Fruit fly (Drosophila melanogaster) whole organism, embryonic: ENCODE results near the gene Lcp65Ae.
A peak's percentile ranks its signal among the peaks of the same experiment; 100 is the strongest.

Experiments
- B-H2 ChIP-seq: fragments of 200-800 bp; sonication (Bioruptor generic); optimal IDR thresholded peaks from 2 replicates; lab custom pipeline; 2018; ENCODE audit warnings: missing biosample characterization, mild to moderate bottlenecking, missing genetic modification characterization
- CG10565 ChIP-seq: fragments of 200-800 bp; sonication (Bioruptor generic); optimal IDR thresholded peaks from 3 replicates; lab custom pipeline; 2016; ENCODE audit warnings: missing biosample characterization, mild to moderate bottlenecking, missing genetic modification characterization
- CG11247 ChIP-seq: fragments of 200-800 bp; sonication (Bioruptor generic); IDR thresholded peaks from 2 replicates; pipeline ENCODE4 v1.3.6; 2022; ENCODE audit warnings: missing biosample characterization, missing genetic modification characterization
- CG12155 ChIP-seq: fragments of 200-800 bp; sonication (Bioruptor generic); optimal IDR thresholded peaks from 3 replicates; lab custom pipeline; 2016; ENCODE audit warnings: missing biosample characterization, missing genetic modification characterization
- CG12236 ChIP-seq: fragments of 200-800 bp; sonication (Bioruptor generic); optimal IDR thresholded peaks from 2 replicates; lab custom pipeline; 2016; ENCODE audit warnings: missing biosample characterization, missing genetic modification characterization
- CG13424 ChIP-seq: fragments of 200-800 bp; sonication (Bioruptor generic); optimal IDR thresholded peaks from 2 replicates; lab custom pipeline; 2019; ENCODE audit warnings: missing biosample characterization, mild to moderate bottlenecking, missing genetic modification characterization, moderate library complexity
- CG13894 ChIP-seq: fragments of 200-800 bp; sonication (Bioruptor generic); optimal IDR thresholded peaks from 3 replicates; lab custom pipeline; 2018; ENCODE audit warnings: missing biosample characterization, mild to moderate bottlenecking, missing genetic modification characterization, moderate library complexity
- CG1602 ChIP-seq: fragments of 200-800 bp; sonication (Bioruptor generic); optimal IDR thresholded peaks from 3 replicates; lab custom pipeline; 2016; ENCODE audit warnings: missing biosample characterization, missing genetic modification characterization
- CG17328 ChIP-seq: fragments of 200-800 bp; sonication (Bioruptor generic); IDR thresholded peaks from 2 replicates; pipeline ENCODE4 v1.3.6; 2022; ENCODE audit warnings: missing biosample characterization, missing genetic modification characterization
- CG17361 ChIP-seq: fragments of 200-800 bp; sonication (Bioruptor generic); IDR thresholded peaks from 3 replicates; pipeline ENCODE4 v1.3.6; 2022; ENCODE audit warnings: missing biosample characterization, missing genetic modification characterization
- CG17829 ChIP-seq: fragments of 200-800 bp; optimal IDR thresholded peaks from 2 replicates; lab custom pipeline; 2019; ENCODE audit warnings: missing biosample characterization, mild to moderate bottlenecking, missing genetic modification characterization, moderate library complexity
- CG18764 ChIP-seq: fragments of 200-800 bp; sonication (Bioruptor generic); optimal IDR thresholded peaks from 3 replicates; lab custom pipeline; 2016; ENCODE audit warnings: missing biosample characterization, missing genetic modification characterization
- CG33557 ChIP-seq: fragments of 200-800 bp; sonication (Bioruptor generic); optimal IDR thresholded peaks from 2 replicates; lab custom pipeline; 2019; ENCODE audit warnings: missing biosample characterization, mild to moderate bottlenecking, missing genetic modification characterization, moderate library complexity
- CG34376 ChIP-seq: fragments of 200-800 bp; sonication (Bioruptor generic); optimal IDR thresholded peaks from 2 replicates; lab custom pipeline; 2018; ENCODE audit warnings: missing biosample characterization, mild to moderate bottlenecking, missing genetic modification characterization
- CHES-1-like ChIP-seq: fragments of 200-800 bp; sonication (Bioruptor generic); optimal IDR thresholded peaks from 2 replicates; lab custom pipeline; 2016; ENCODE audit warnings: missing biosample characterization, missing genetic modification characterization
- CkIIα-i1 ChIP-seq: fragments of 200-800 bp; sonication (Bioruptor generic); IDR thresholded peaks from 2 replicates; pipeline ENCODE4 v1.3.6; 2022; ENCODE audit warnings: missing biosample characterization, missing genetic modification characterization
- D19B ChIP-seq: fragments of 200-800 bp; sonication (Bioruptor generic); optimal IDR thresholded peaks from 2 replicates; lab custom pipeline; 2017; ENCODE audit warnings: missing biosample characterization, mild to moderate bottlenecking, missing genetic modification characterization
- Dref ChIP-seq: fragments of 200-800 bp; sonication (Bioruptor generic); IDR thresholded peaks from 2 replicates; pipeline ENCODE4 v1.3.6; 2022; ENCODE audit warnings: missing biosample characterization, missing genetic modification characterization
- E2f2 ChIP-seq: fragments of 200-800 bp; sonication (Bioruptor generic); IDR thresholded peaks from 2 replicates; pipeline ENCODE4 v1.3.6; 2022; ENCODE audit warnings: missing biosample characterization, missing genetic modification characterization
- HmgZ ChIP-seq: fragments of 200-800 bp; sonication (Bioruptor generic); optimal IDR thresholded peaks from 2 replicates; lab custom pipeline; 2018; ENCODE audit warnings: missing biosample characterization, mild to moderate bottlenecking, missing genetic modification characterization
- Hr3 ChIP-seq: fragments of 200-800 bp; sonication (Bioruptor generic); optimal IDR thresholded peaks from 3 replicates; lab custom pipeline; 2016; ENCODE audit warnings: missing biosample characterization, missing genetic modification characterization
- Lpt ChIP-seq: fragments of >200 bp; optimal IDR thresholded peaks from 2 replicates; lab custom pipeline; 2018; ENCODE audit warnings: missing biosample characterization, missing genetic modification characterization
- Mrtf ChIP-seq: fragments of 200-800 bp; sonication (Bioruptor generic); IDR thresholded peaks from 3 replicates; pipeline ENCODE4 v1.3.6; 2022; ENCODE audit warnings: missing biosample characterization, missing genetic modification characterization
- Nf-YB ChIP-seq: fragments of 200-800 bp; sonication (Bioruptor generic); optimal IDR thresholded peaks from 3 replicates; lab custom pipeline; 2019; ENCODE audit warnings: missing biosample characterization, mild to moderate bottlenecking, missing genetic modification characterization, moderate library complexity
- Oli ChIP-seq: fragments of 200-800 bp; sonication (Bioruptor generic); optimal IDR thresholded peaks from 2 replicates; lab custom pipeline; 2018; ENCODE audit warnings: missing biosample characterization, mild to moderate bottlenecking, missing genetic modification characterization, moderate library complexity
- Six4 ChIP-seq: fragments of 200-800 bp; sonication (Bioruptor generic); optimal IDR thresholded peaks from 2 replicates; lab custom pipeline; 2016; ENCODE audit warnings: missing biosample characterization, missing genetic modification characterization
- Sox100B ChIP-seq: fragments of 200-800 bp; sonication (Bioruptor generic); optimal IDR thresholded peaks from 3 replicates; lab custom pipeline; 2018; ENCODE audit warnings: missing biosample characterization, mild to moderate bottlenecking, missing genetic modification characterization
- Sry-β ChIP-seq: fragments of 200-800 bp; sonication (Bioruptor generic); optimal IDR thresholded peaks from 2 replicates; lab custom pipeline; 2018; ENCODE audit warnings: missing biosample characterization, mild to moderate bottlenecking, missing genetic modification characterization, moderate library complexity
- Xrp1 ChIP-seq: fragments of 200-800 bp; sonication (Bioruptor generic); IDR thresholded peaks from 2 replicates; pipeline ENCODE4 v1.3.6; 2022; ENCODE audit warnings: missing biosample characterization, missing genetic modification characterization
- chm ChIP-seq: fragments of 200-800 bp; sonication (Bioruptor generic); IDR thresholded peaks from 2 replicates; pipeline ENCODE4 v1.3.6; 2022; ENCODE audit warnings: missing biosample characterization, missing genetic modification characterization
- dmrt99B ChIP-seq: fragments of 200-800 bp; sonication (Bioruptor generic); optimal IDR thresholded peaks from 2 replicates; lab custom pipeline; 2018; ENCODE audit warnings: missing biosample characterization, mild to moderate bottlenecking, missing genetic modification characterization, moderate library complexity
- insv ChIP-seq, 2 experiments: fragments of 200-800 bp; sonication (Bioruptor generic); optimal IDR thresholded peaks; 3 replicates each; lab custom pipeline; 2016 to 2018; ENCODE audit warnings: missing biosample characterization in 2 of 2, missing genetic modification characterization in 2 of 2
- klu ChIP-seq: fragments of 200-800 bp; sonication (Bioruptor generic); IDR thresholded peaks from 2 replicates; pipeline ENCODE4 v1.3.6; 2022; ENCODE audit warnings: missing biosample characterization, missing genetic modification characterization
- kni ChIP-seq: fragments of 200-800 bp; sonication (Bioruptor generic); optimal IDR thresholded peaks from 3 replicates; lab custom pipeline; 2017; ENCODE audit warnings: mild to moderate bottlenecking, missing biosample characterization, missing genetic modification reagents, missing genetic modification characterization
- maf-S ChIP-seq: fragments of 200-800 bp; sonication (Bioruptor generic); optimal IDR thresholded peaks from 2 replicates; lab custom pipeline; 2016; ENCODE audit warnings: missing biosample characterization, missing genetic modification characterization
- nau ChIP-seq: fragments of 200-800 bp; sonication (Bioruptor generic); optimal IDR thresholded peaks from 3 replicates; lab custom pipeline; 2017; ENCODE audit warnings: missing biosample characterization, mild to moderate bottlenecking, missing genetic modification characterization, missing genetic modification reagents
- nerfin-2 ChIP-seq: fragments of 200-800 bp; sonication (Bioruptor generic); IDR thresholded peaks from 2 replicates; pipeline ENCODE4 v1.3.6; 2022; ENCODE audit warnings: missing biosample characterization, missing genetic modification characterization; ENCODE audit not compliant: partially characterized antibody
- nom ChIP-seq: fragments of 200-800 bp; sonication (Bioruptor generic); optimal IDR thresholded peaks from 2 replicates; lab custom pipeline; 2017; ENCODE audit warnings: missing biosample characterization, missing genetic modification characterization, mild to moderate bottlenecking, moderate library complexity, missing genetic modification reagents
- org-1 ChIP-seq: fragments of 200-800 bp; sonication (Bioruptor generic); optimal IDR thresholded peaks from 2 replicates; lab custom pipeline; 2017; ENCODE audit warnings: missing biosample characterization, missing genetic modification characterization
- p53 ChIP-seq: fragments of 200-800 bp; sonication (Bioruptor generic); optimal IDR thresholded peaks from 2 replicates; lab custom pipeline; 2016; ENCODE audit warnings: missing biosample characterization, missing genetic modification characterization
- pita ChIP-seq: fragments of 200-800 bp; sonication (Bioruptor generic); optimal IDR thresholded peaks from 2 replicates; lab custom pipeline; 2017; ENCODE audit warnings: missing biosample characterization, mild to moderate bottlenecking, missing genetic modification characterization
- pzg ChIP-seq: fragments of 200-800 bp; sonication (Bioruptor generic); optimal IDR thresholded peaks from 3 replicates; lab custom pipeline; 2018; ENCODE audit warnings: missing biosample characterization, mild to moderate bottlenecking, missing genetic modification characterization, moderate library complexity
- shn ChIP-seq: fragments of 200-800 bp; sonication (Bioruptor generic); optimal IDR thresholded peaks from 3 replicates; lab custom pipeline; 2016; ENCODE audit warnings: missing biosample characterization, missing genetic modification characterization
- slbo ChIP-seq: fragments of 200-800 bp; sonication (Bioruptor generic); IDR thresholded peaks from 2 replicates; pipeline ENCODE4 v1.3.6; 2022; ENCODE audit warnings: missing biosample characterization, missing genetic modification characterization
- stc ChIP-seq: fragments of 200-800 bp; sonication (Bioruptor generic); IDR thresholded peaks from 2 replicates; pipeline ENCODE4 v1.3.6; 2022; ENCODE audit warnings: missing biosample characterization, missing genetic modification characterization
- tap ChIP-seq: fragments of 200-800 bp; optimal IDR thresholded peaks from 3 replicates; lab custom pipeline; 2019; ENCODE audit warnings: missing biosample characterization, mild to moderate bottlenecking, missing genetic modification characterization, moderate library complexity
- tll ChIP-seq, 2 experiments: fragments of 200-800 bp in 1 of 2; fragments of >200 bp in 1 of 2; sonication (Bioruptor generic) in 1 of 2; optimal IDR thresholded peaks; 2 replicates each; lab custom pipeline; 2017 to 2019; ENCODE audit warnings: missing biosample characterization in 2 of 2, missing genetic modification characterization in 2 of 2, mild to moderate bottlenecking in 1 of 2, moderate library complexity in 1 of 2
- usp ChIP-seq: fragments of >200 bp; optimal IDR thresholded peaks from 2 replicates; lab custom pipeline; 2017; ENCODE audit warnings: missing biosample characterization, missing genetic modification characterization
- vvl ChIP-seq: fragments of 200-800 bp; sonication (Bioruptor generic); IDR thresholded peaks from 2 replicates; pipeline ENCODE4 v1.3.6; 2022; ENCODE audit warnings: missing biosample characterization, missing genetic modification characterization
- z ChIP-seq: fragments of 200-800 bp; sonication (Bioruptor generic); IDR thresholded peaks from 3 replicates; pipeline ENCODE4 v1.3.6; 2022; ENCODE audit warnings: missing biosample characterization, missing genetic modification characterization

The Lcp65Ae gene

DNA sequence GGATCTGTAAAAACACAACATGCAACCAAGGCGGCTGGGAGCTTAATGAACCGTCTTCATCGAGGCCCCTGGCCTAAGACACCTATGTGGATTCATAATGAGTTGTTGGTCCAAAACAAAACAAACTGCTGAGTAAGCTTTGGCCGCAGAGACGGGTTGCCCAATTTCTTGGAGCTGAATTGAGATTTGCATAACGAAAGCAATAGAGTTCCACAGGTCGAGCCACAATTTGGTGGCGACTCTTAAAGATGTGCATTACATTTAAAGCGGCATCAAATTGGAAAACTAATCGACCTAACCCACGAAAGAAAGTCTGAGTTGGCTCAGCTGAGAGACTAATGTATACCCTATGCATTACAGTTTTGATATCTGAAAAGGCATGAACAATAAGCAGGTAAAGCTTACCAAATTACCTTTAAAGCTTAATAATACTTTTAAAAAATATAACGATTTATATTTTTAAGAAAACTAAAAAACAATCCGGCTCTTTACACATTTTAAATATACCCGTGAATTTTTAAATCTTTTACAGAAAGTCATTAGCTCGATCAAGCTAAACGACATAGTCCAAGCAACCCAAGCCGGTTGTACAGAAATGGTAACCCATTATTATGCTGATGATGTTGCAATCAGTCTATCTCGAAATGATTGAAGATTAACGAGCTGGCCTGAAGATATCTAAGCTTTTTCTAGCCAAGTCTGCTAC lies 19.6 kb upstream of the Lcp65Ae start, which contains the start of gene CG13297 (continued):
- TF ChIP-seq B-H2 (GFP tag; lab: Kevin White, UChicago): no peak
- no peak for TF ChIP-seq z (GFP tag; lab: Robert Waterston, UW)
- TF ChIP-seq tap (tag; lab: Kevin White, UChicago): peak; percentile 49
- peak; percentile 76 for TF ChIP-seq Oli (tag; lab: Kevin White, UChicago)
- no peak for TF ChIP-seq Dref (GFP tag; lab: Robert Waterston, UW)
- no peak for TF ChIP-seq CG11247 (GFP tag; lab: Robert Waterston, UW)
- no peak for TF ChIP-seq Lpt
- TF ChIP-seq Sox100B: peak; percentile 84
- peak; percentile 73 for TF ChIP-seq CG17361
- peak; percentile 88 for TF ChIP-seq dmrt99B
- no peak for TF ChIP-seq CG18764
- TF ChIP-seq Sry-β (GFP tag; lab: Kevin White, UChicago): no peak
- no peak for TF ChIP-seq tll (GFP tag; optimal IDR thresholded peaks at IDR 0.05; lab: Kevin White, UChicago)
- TF ChIP-seq CkIIα-i1 (GFP tag; lab: Robert Waterston, UW): no peak
- no peak for TF ChIP-seq kni (GFP tag; lab: Kevin White, UChicago)
- TF ChIP-seq slbo (GFP tag; lab: Robert Waterston, UW): no peak
- peak; percentile 66 for TF ChIP-seq vvl (GFP tag; lab: Robert Waterston, UW)
- TF ChIP-seq CHES-1-like (GFP tag; lab: Kevin White, UChicago): no peak
- no peak for TF ChIP-seq CG12236
- TF ChIP-seq CG12155: peak; percentile 0
- TF ChIP-seq p53 (GFP tag; lab: Kevin White, UChicago): no peak
- TF ChIP-seq nau (GFP tag; lab: Kevin White, UChicago): no peak
- peak; percentile 53; the same call in 1 of the 2 replicates for TF ChIP-seq stc
- TF ChIP-seq E2f2 (GFP tag; lab: Robert Waterston, UW): 0 out of 2 replicates have a peak, but pooled peaks have one; percentile 10
- no peak for TF ChIP-seq CG33557 (GFP tag; lab: Kevin White, UChicago)
- TF ChIP-seq CG17829 (tag; lab: Kevin White, UChicago): peak; percentile 61
- no peak for TF ChIP-seq insv (GFP tag; optimal IDR thresholded peaks at IDR 0.05; lab: Kevin White, UChicago)
- peak; percentile 13 for TF ChIP-seq CG1602 (GFP tag; lab: Kevin White, UChicago)
- TF ChIP-seq CG13894: no peak
- peak; percentile 30 for TF ChIP-seq D19B (GFP tag; lab: Kevin White, UChicago)
- peak; percentile 33; the same call in 1 of the 2 replicates for TF ChIP-seq Xrp1 (GFP tag; lab: Robert Waterston, UW)
- no peak for TF ChIP-seq shn
- TF ChIP-seq CG10565: no peak
- no peak for TF ChIP-seq CG17328
- no peak for TF ChIP-seq klu (GFP tag; lab: Robert Waterston, UW)
- no peak for TF ChIP-seq nerfin-2 (GFP tag; lab: Robert Waterston, UW)
- TF ChIP-seq CG34376 (GFP tag; lab: Kevin White, UChicago): no peak
- no peak for TF ChIP-seq Nf-YB (GFP tag; lab: Kevin White, UChicago)
- peak; percentile 76 for TF ChIP-seq CG13424 (tag; lab: Kevin White, UChicago)
- TF ChIP-seq org-1 (GFP tag; lab: Kevin White, UChicago): peak; percentile 37
- no peak for TF ChIP-seq chm (GFP tag; lab: Robert Waterston, UW)
- TF ChIP-seq maf-S (GFP tag; lab: Kevin White, UChicago): no peak
- TF ChIP-seq HmgZ (tag; lab: Kevin White, UChicago): no peak
- no peak for TF ChIP-seq pita
- no peak for TF ChIP-seq usp (GFP tag; lab: Kevin White, UChicago)
- no peak for TF ChIP-seq nom (GFP tag; lab: Kevin White, UChicago)
- no peak for TF ChIP-seq Mrtf (GFP tag; lab: Robert Waterston, UW)
- no peak for TF ChIP-seq Six4 (GFP tag; lab: Kevin White, UChicago)
- peak; percentile 10 for TF ChIP-seq Hr3 (GFP tag; lab: Kevin White, UChicago)
- TF ChIP-seq pzg (GFP tag; lab: Kevin White, UChicago): no peak
